Worm (Caenorhabditis elegans) whole organism, L4 larva: Measurements from ENCODE around the gene snx-1.

Source experiments
- F10B5.3 ChIP-seq: sonication (generic microtip); optimal IDR thresholded peaks from 2 replicates; lab custom pipeline; 2016; ENCODE audit warnings: mild to moderate bottlenecking, missing genetic modification characterization, missing compliant biosample characterization
- F44E2.7 ChIP-seq: fragments of 200-800 bp; sonication (Bioruptor generic); IDR thresholded peaks from 2 replicates; pipeline ENCODE4 v2.1.2; 2022; ENCODE audit warnings: missing genetic modification characterization, missing compliant biosample characterization
- F49E8.2 ChIP-seq: sonication (generic microtip); optimal IDR thresholded peaks from 2 replicates; lab custom pipeline; 2016; ENCODE audit warnings: missing compliant biosample characterization, mild to moderate bottlenecking, missing genetic modification characterization, borderline replicate concordance
- Y105C5A.15 ChIP-seq: fragments of 200-800 bp; sonication (Bioruptor generic); IDR thresholded peaks from 2 replicates; pipeline ENCODE4 v1.3.6; 2022; ENCODE audit warnings: missing genetic modification characterization, missing compliant biosample characterization
- aly-2 ChIP-seq: sonication (generic microtip); optimal IDR thresholded peaks from 2 replicates; lab custom pipeline; 2018; ENCODE audit warnings: missing biosample characterization, missing genetic modification characterization
- attf-4 ChIP-seq: sonication (generic microtip); optimal IDR thresholded peaks from 3 replicates; lab custom pipeline; 2017; ENCODE audit warnings: missing biosample characterization, missing genetic modification characterization
- ceh-32 ChIP-seq: sonication (generic microtip); optimal IDR thresholded peaks from 2 replicates; lab custom pipeline; 2016; ENCODE audit warnings: mild to moderate bottlenecking, missing genetic modification characterization, missing compliant biosample characterization; ENCODE audit not compliant: poor library complexity
- ceh-82 ChIP-seq: sonication (generic microtip); optimal IDR thresholded peaks from 2 replicates; lab custom pipeline; 2017; ENCODE audit warnings: missing biosample characterization, missing genetic modification characterization
- cey-2 ChIP-seq: sonication (generic microtip); optimal IDR thresholded peaks from 3 replicates; lab custom pipeline; 2017; ENCODE audit warnings: missing genetic modification characterization, mild to moderate bottlenecking, missing compliant biosample characterization, antibody characterized with exemption, borderline replicate concordance; ENCODE audit not compliant: insufficient read depth
- daf-12 ChIP-seq: fragments of 150-350 bp; optimal IDR thresholded peaks from 2 replicates; lab custom pipeline; 2014; ENCODE audit warnings: missing biosample characterization, missing genetic modification reagents, missing genetic modification characterization
- daf-19 ChIP-seq: fragments of 200-800 bp; sonication (Bioruptor generic); conservative IDR thresholded peaks from 2 replicates; pipeline ENCODE4 v1.3.6; 2022; ENCODE audit warnings: missing genetic modification characterization, missing compliant biosample characterization
- dmd-6 ChIP-seq: fragments of 200-800 bp; sonication (Bioruptor generic); IDR thresholded peaks from 2 replicates; pipeline ENCODE4 v1.3.6; 2022; ENCODE audit warnings: missing genetic modification reagents, missing genetic modification characterization, missing compliant biosample characterization
- fkh-10 ChIP-seq: fragments of 150-350 bp; optimal IDR thresholded peaks from 2 replicates; lab custom pipeline; 2014; ENCODE audit warnings: missing biosample characterization, missing genetic modification reagents, missing genetic modification characterization
- gei-8 ChIP-seq: fragments of 200-800 bp; sonication (Bioruptor generic); optimal IDR thresholded peaks from 2 replicates; lab custom pipeline; 2018; ENCODE audit warnings: mild to moderate bottlenecking, missing genetic modification characterization, missing compliant biosample characterization
- hmg-1.1 ChIP-seq: fragments of 200-800 bp; sonication (Bioruptor generic); IDR thresholded peaks from 2 replicates; pipeline ENCODE4 v1.3.6; 2022; ENCODE audit warnings: missing genetic modification reagents, missing genetic modification characterization, missing compliant biosample characterization
- lim-7 ChIP-seq: fragments of 200-800 bp; sonication (Bioruptor generic); IDR thresholded peaks from 2 replicates; pipeline ENCODE4 v1.3.6; 2022; ENCODE audit warnings: missing genetic modification characterization, missing compliant biosample characterization
- lin-1 ChIP-seq: fragments of 200-800 bp; sonication (Bioruptor generic); IDR thresholded peaks from 2 replicates; pipeline ENCODE4 v1.3.6; 2022; ENCODE audit warnings: missing genetic modification reagents, missing genetic modification characterization, missing compliant biosample characterization
- lin-15B ChIP-seq: fragments of 150-350 bp; sonication (generic microtip); optimal IDR thresholded peaks from 3 replicates; lab custom pipeline; 2014; ENCODE audit warnings: missing biosample characterization, missing genetic modification characterization
- lin-29 ChIP-seq: fragments of 200-800 bp; sonication (Bioruptor generic); IDR thresholded peaks from 2 replicates; pipeline ENCODE4 v1.3.6; 2022; ENCODE audit warnings: missing genetic modification reagents, missing genetic modification characterization, missing compliant biosample characterization
- lin-38 ChIP-seq: fragments of 200-800 bp; sonication (Bioruptor generic); IDR thresholded peaks from 2 replicates; pipeline ENCODE4 v1.3.6; 2022; ENCODE audit warnings: missing genetic modification reagents, missing genetic modification characterization, missing compliant biosample characterization
- lin-39 ChIP-seq: fragments of 150-350 bp; optimal IDR thresholded peaks from 2 replicates; lab custom pipeline; 2014; ENCODE audit warnings: missing biosample characterization, missing genetic modification reagents, missing genetic modification characterization
- lir-3 ChIP-seq: sonication (generic microtip); optimal IDR thresholded peaks from 2 replicates; lab custom pipeline; 2016; ENCODE audit warnings: mild to moderate bottlenecking, missing genetic modification characterization, missing compliant biosample characterization
- lsy-2 ChIP-seq, 2 experiments: fragments of 150-350 bp in 1 of 2; sonication (generic microtip) in 1 of 2; optimal IDR thresholded peaks; 2 replicates each; lab custom pipeline; 2014 to 2017; ENCODE audit warnings: missing biosample characterization in 2 of 2, missing genetic modification characterization in 2 of 2
- madf-5 ChIP-seq, 2 experiments: fragments of 200-800 bp; sonication (Bioruptor generic); IDR thresholded peaks; 2 replicates each; pipeline ENCODE4 v1.3.6; 2022; ENCODE audit warnings: missing compliant biosample characterization in 2 of 2, missing genetic modification characterization in 2 of 2
- mdt-29 ChIP-seq: fragments of 200-800 bp; sonication (Bioruptor generic); IDR thresholded peaks from 2 replicates; pipeline ENCODE4 v1.3.6; 2022; ENCODE audit warnings: missing genetic modification reagents, missing genetic modification characterization, missing compliant biosample characterization
- mes-2 ChIP-seq: sonication (generic microtip); optimal IDR thresholded peaks from 2 replicates; lab custom pipeline; 2016; ENCODE audit warnings: missing genotype, mild to moderate bottlenecking, missing genetic modification characterization, missing compliant biosample characterization; ENCODE audit not compliant: poor library complexity, severe bottlenecking
- mxl-2 ChIP-seq: fragments of 200-800 bp; sonication (Bioruptor generic); conservative IDR thresholded peaks from 2 replicates; pipeline ENCODE4 v1.3.6; 2022; ENCODE audit warnings: missing genetic modification reagents, missing genetic modification characterization, missing compliant biosample characterization
- mxl-3 ChIP-seq: fragments of 200-800 bp; sonication (Bioruptor generic); optimal IDR thresholded peaks from 2 replicates; lab custom pipeline; 2018; ENCODE audit warnings: mild to moderate bottlenecking, missing genetic modification characterization, missing compliant biosample characterization
- nhr-11 ChIP-seq: fragments of 150-350 bp; optimal IDR thresholded peaks from 2 replicates; lab custom pipeline; 2014; ENCODE audit warnings: missing biosample characterization, missing genetic modification characterization
- nhr-111 ChIP-seq: fragments of 200-800 bp; sonication (Bioruptor generic); optimal IDR thresholded peaks from 2 replicates; lab custom pipeline; 2018; ENCODE audit warnings: mild to moderate bottlenecking, missing genetic modification characterization, missing compliant biosample characterization
- nhr-41 ChIP-seq: fragments of 200-800 bp; sonication (Bioruptor generic); IDR thresholded peaks from 2 replicates; pipeline ENCODE4 v1.3.6; 2022; ENCODE audit warnings: missing genetic modification reagents, missing genetic modification characterization, missing compliant biosample characterization
- nhr-6 ChIP-seq: fragments of 150-350 bp; optimal IDR thresholded peaks from 2 replicates; lab custom pipeline; 2014; ENCODE audit warnings: missing biosample characterization, missing genetic modification characterization
- pha-4 ChIP-seq, 2 experiments: fragments of 150-350 bp in 1 of 2; fragments of 200-800 bp in 1 of 2; sonication (Bioruptor generic) in 1 of 2; IDR thresholded peaks in 1 of 2; optimal IDR thresholded peaks in 1 of 2; 2 replicates each; pipeline versions ENCODE4 v1.3.6 to Lab custom; 2014 to 2022; ENCODE audit warnings: missing genetic modification characterization in 2 of 2, missing genetic modification reagents in 2 of 2, missing biosample characterization in 1 of 2, missing compliant biosample characterization in 1 of 2
- php-3 ChIP-seq: fragments of 200-800 bp; sonication (Bioruptor generic); IDR thresholded peaks from 2 replicates; pipeline ENCODE4 v1.3.6; 2022; ENCODE audit warnings: missing genetic modification reagents, missing genetic modification characterization, missing compliant biosample characterization
- pqm-1 ChIP-seq: sonication (generic microtip); optimal IDR thresholded peaks from 2 replicates; lab custom pipeline; 2017; ENCODE audit warnings: missing biosample characterization, missing genetic modification characterization
- set-16 ChIP-seq: fragments of 200-800 bp; sonication (Bioruptor generic); IDR thresholded peaks from 2 replicates; pipeline ENCODE4 v1.3.6; 2022; ENCODE audit warnings: missing genetic modification reagents, missing genetic modification characterization, missing compliant biosample characterization
- snpc-1.2 ChIP-seq: fragments of 200-800 bp; sonication (Bioruptor generic); IDR thresholded peaks from 2 replicates; pipeline ENCODE4 v1.3.6; 2022; ENCODE audit warnings: missing genetic modification reagents, missing genetic modification characterization, missing compliant biosample characterization
- spr-1 ChIP-seq: sonication (generic microtip); optimal IDR thresholded peaks from 2 replicates; lab custom pipeline; 2016; ENCODE audit warnings: mild to moderate bottlenecking, missing genetic modification characterization, missing compliant biosample characterization
- tra-1 ChIP-seq: fragments of 200-800 bp; sonication (Bioruptor generic); IDR thresholded peaks from 2 replicates; pipeline ENCODE4 v1.3.6; 2022; ENCODE audit warnings: missing genetic modification reagents, missing genetic modification characterization, missing compliant biosample characterization
- unc-130 ChIP-seq: sonication (generic microtip); optimal IDR thresholded peaks from 2 replicates; lab custom pipeline; 2016; ENCODE audit warnings: missing genetic modification reagents, missing genetic modification characterization, missing compliant biosample characterization
- unc-39 ChIP-seq: sonication (generic microtip); optimal IDR thresholded peaks from 2 replicates; lab custom pipeline; 2017; ENCODE audit warnings: missing biosample characterization, missing genetic modification characterization
- unc-62 ChIP-seq, 3 experiments: fragments of 150-350 bp in 1 of 3; sonication (generic microtip); optimal IDR thresholded peaks in 2 of 3; peaks in 1 of 3; 1 replicate in 1 of 3; 2 replicates in 2 of 3; lab custom pipeline; 2014 to 2017; ENCODE audit warnings: missing biosample characterization in 3 of 3, missing genetic modification characterization in 3 of 3, missing genetic modification reagents in 3 of 3, missing genotype in 1 of 3
- zag-1 ChIP-seq: fragments of 150-350 bp; optimal IDR thresholded peaks from 2 replicates; lab custom pipeline; 2014; ENCODE audit warnings: missing biosample characterization, missing genetic modification characterization
- zfp-2 ChIP-seq: sonication (generic microtip); optimal IDR thresholded peaks from 2 replicates; lab custom pipeline; 2016; ENCODE audit warnings: mild to moderate bottlenecking, missing genetic modification characterization, missing compliant biosample characterization
- zip-11 ChIP-seq: fragments of 200-800 bp; sonication (Bioruptor generic); IDR thresholded peaks from 2 replicates; pipeline ENCODE4 v1.3.6; 2022; ENCODE audit warnings: missing genetic modification characterization, missing compliant biosample characterization
- zip-2 ChIP-seq: fragments of 150-350 bp; optimal IDR thresholded peaks from 2 replicates; lab custom pipeline; 2014; ENCODE audit warnings: missing biosample characterization, missing genetic modification characterization

snx-1 gene

DNA sequence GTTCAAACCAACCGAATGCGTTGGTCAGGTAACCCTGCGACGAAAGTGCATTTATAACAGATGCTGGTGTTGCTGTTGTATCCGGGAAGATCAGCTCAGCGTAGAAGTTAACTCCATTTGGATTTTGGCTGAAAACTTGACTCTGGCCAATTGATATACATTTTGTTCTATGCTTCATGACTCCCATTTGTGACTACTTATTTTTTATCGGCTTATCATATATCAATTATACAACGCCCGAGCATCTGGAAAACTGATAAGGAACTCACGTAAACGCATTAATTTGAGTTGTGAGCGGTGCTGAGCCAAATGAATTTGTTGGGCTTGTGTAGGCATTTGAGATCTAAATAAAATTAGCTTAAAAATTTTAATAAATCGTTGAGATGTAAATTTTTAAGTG lies 18.6 kb downstream of the snx-1 start (continued):
- TF ChIP-seq mes-2 (tag; lab: Kevin White, UChicago) = no peak
- TF ChIP-seq nhr-111 (GFP tag; lab: Kevin White, UChicago) = no peak
- peak in 1 of 2 experiments; percentile 69 for TF ChIP-seq unc-62 (GFP tag; optimal IDR thresholded peaks at IDR 0.05 in 1 of 2; lab: Kevin White, UChicago)
- TF ChIP-seq unc-62 (tag; optimal IDR thresholded peaks at IDR 0.05; lab: Kevin White, UChicago) = no peak
- no peak for TF ChIP-seq unc-130 (GFP tag; lab: Kevin White, UChicago)
- TF ChIP-seq pqm-1 (tag; lab: Kevin White, UChicago) = peak; percentile 61
- TF ChIP-seq zip-11 (GFP tag; lab: Robert Waterston, UW) = no peak
- TF ChIP-seq aly-2 (tag; lab: Kevin White, UChicago) = no peak
- TF ChIP-seq tra-1 (GFP tag; lab: Robert Waterston, UW) = 0 out of 2 replicates have a peak, but pooled peaks have one; percentile 42
- no peak for TF ChIP-seq snpc-1.2 (GFP tag; lab: Robert Waterston, UW)
- TF ChIP-seq mdt-29 (GFP tag; lab: Robert Waterston, UW) = no peak
- TF ChIP-seq lin-38 (GFP tag; lab: Robert Waterston, UW) = no peak
- no peak for TF ChIP-seq daf-12 (tag; lab: Kevin White, UChicago)
- TF ChIP-seq F10B5.3 (tag; lab: Kevin White, UChicago) = no peak
- TF ChIP-seq madf-5 (GFP tag; IDR thresholded peaks at IDR 0.05; lab: Robert Waterston, UW) = no peak
- TF ChIP-seq nhr-41 (GFP tag; lab: Robert Waterston, UW) = no peak
- no peak for TF ChIP-seq nhr-11 (tag; lab: Kevin White, UChicago)
- no peak for TF ChIP-seq spr-1 (tag; lab: Kevin White, UChicago)
- TF ChIP-seq F49E8.2 (tag; lab: Kevin White, UChicago) = no peak
- no peak for TF ChIP-seq zip-2 (tag; lab: Kevin White, UChicago)
- no peak for TF ChIP-seq lir-3 (tag; lab: Kevin White, UChicago)
- no peak for TF ChIP-seq Y105C5A.15
- no peak for TF ChIP-seq lin-1 (GFP tag; lab: Robert Waterston, UW)
- TF ChIP-seq lsy-2 (tag; optimal IDR thresholded peaks at IDR 0.05; lab: Kevin White, UChicago) = no peak
- peak; percentile 32; the same call in 1 of the 2 replicates for TF ChIP-seq dmd-6 (GFP tag; lab: Robert Waterston, UW)
- TF ChIP-seq lin-39 (tag; lab: Kevin White, UChicago) = no peak
- no peak for TF ChIP-seq zag-1 (tag; lab: Kevin White, UChicago)
- no peak for TF ChIP-seq unc-39
- no peak for TF ChIP-seq lin-15B
- no peak for TF ChIP-seq gei-8 (GFP tag; lab: Kevin White, UChicago)
- TF ChIP-seq ceh-82 = no peak
- TF ChIP-seq cey-2 = no peak
- TF ChIP-seq daf-19 (GFP tag; lab: Robert Waterston, UW) = no peak
- no peak for TF ChIP-seq zfp-2 (tag; lab: Kevin White, UChicago)
- no peak for TF ChIP-seq attf-4
- no peak for TF ChIP-seq ceh-32 (tag; lab: Kevin White, UChicago)
- TF ChIP-seq hmg-1.1 (GFP tag; lab: Robert Waterston, UW) = no peak
- TF ChIP-seq lin-29 (GFP tag; lab: Robert Waterston, UW) = no peak
- TF ChIP-seq set-16 = no peak
- no peak for TF ChIP-seq fkh-10 (GFP tag; lab: Kevin White, UChicago)
- TF ChIP-seq lim-7 (GFP tag; lab: Robert Waterston, UW) = no peak
- TF ChIP-seq F44E2.7 = no peak
- no peak for TF ChIP-seq nhr-6 (tag; lab: Kevin White, UChicago)
- no peak for TF ChIP-seq pha-4 (GFP tag; IDR thresholded peaks at IDR 0.05; lab: Robert Waterston, UW)
- TF ChIP-seq pha-4 (tag; optimal IDR thresholded peaks at IDR 0.05; lab: Kevin White, UChicago) = no peak
- no peak for TF ChIP-seq mxl-2 (GFP tag; lab: Robert Waterston, UW)
- no peak for TF ChIP-seq mxl-3 (GFP tag; lab: Kevin White, UChicago)
- no peak for TF ChIP-seq php-3 (GFP tag; lab: Robert Waterston, UW)
